Worm (Caenorhabditis elegans): Measurements from ENCODE around the gene sra-39.

ce11 chrX:13873324-13873933 lies 29.8 kb downstream of the sra-39 start:
- TF ChIP-seq T22C8.4 (GFP tag; IDR thresholded peaks at IDR 0.05) (no peak), ref-1 (GFP tag; conservative IDR thresholded peaks at IDR 0.05) (no peak), tab-1 (GFP tag; IDR thresholded peaks at IDR 0.05) (no peak), ztf-29 (GFP tag; IDR thresholded peaks at IDR 0.05) (no peak), ztf-23 (GFP tag; IDR thresholded peaks at IDR 0.05) (no peak), flt-1 (GFP tag; IDR thresholded peaks at IDR 0.05) (no peak)
